Fruit fly (Drosophila melanogaster) whole organism, embryonic: ENCODE results near the gene orion.

Experiments used
- Abd-B ChIP-seq: fragments of 200-800 bp; sonication (Bioruptor generic); optimal IDR thresholded peaks from 2 replicates; lab custom pipeline; 2018; ENCODE audit warnings: missing biosample characterization, mild to moderate bottlenecking, missing genetic modification characterization, moderate library complexity
- Ada2b ChIP-seq: fragments of 200-800 bp; sonication (Bioruptor generic); IDR thresholded peaks from 2 replicates; pipeline ENCODE4 v1.3.6; 2022; ENCODE audit warnings: missing biosample characterization, missing genetic modification characterization
- B-H1 ChIP-seq: fragments of 200-800 bp; sonication (Bioruptor generic); IDR thresholded peaks from 3 replicates; pipeline ENCODE4 v1.3.6; 2022; ENCODE audit warnings: missing biosample characterization, missing genetic modification characterization
- CG14667 ChIP-seq: fragments of 200-800 bp; sonication (Bioruptor generic); IDR thresholded peaks from 2 replicates; pipeline ENCODE4 v1.3.6; 2022; ENCODE audit warnings: missing biosample characterization, missing genetic modification characterization
- CG1602 ChIP-seq: fragments of 200-800 bp; sonication (Bioruptor generic); optimal IDR thresholded peaks from 3 replicates; lab custom pipeline; 2016; ENCODE audit warnings: missing biosample characterization, missing genetic modification characterization
- CG17186 ChIP-seq: fragments of 200-800 bp; sonication (Bioruptor generic); optimal IDR thresholded peaks from 3 replicates; lab custom pipeline; 2017; ENCODE audit warnings: missing biosample characterization, missing genetic modification reagents, missing genetic modification characterization
- CG17359 ChIP-seq: fragments of 200-800 bp; sonication (Bioruptor generic); optimal IDR thresholded peaks from 3 replicates; lab custom pipeline; 2018; ENCODE audit warnings: missing biosample characterization, mild to moderate bottlenecking, missing genetic modification characterization, moderate library complexity
- CG17802 ChIP-seq: fragments of 200-800 bp; sonication (Bioruptor generic); optimal IDR thresholded peaks from 2 replicates; lab custom pipeline; 2018; ENCODE audit warnings: missing biosample characterization, mild to moderate bottlenecking, missing genetic modification characterization, moderate library complexity
- CG17829 ChIP-seq: fragments of 200-800 bp; optimal IDR thresholded peaks from 2 replicates; lab custom pipeline; 2019; ENCODE audit warnings: missing biosample characterization, mild to moderate bottlenecking, missing genetic modification characterization, moderate library complexity
- CG1832 ChIP-seq: fragments of 200-800 bp; sonication (Bioruptor generic); optimal IDR thresholded peaks from 2 replicates; lab custom pipeline; 2017; ENCODE audit warnings: missing biosample characterization, mild to moderate bottlenecking, missing genetic modification characterization, inconsistent platforms
- CG18619 ChIP-seq: fragments of 200-800 bp; sonication (Bioruptor generic); optimal IDR thresholded peaks from 3 replicates; lab custom pipeline; 2017; ENCODE audit warnings: missing biosample characterization, mild to moderate bottlenecking, missing genetic modification characterization
- CG31224 ChIP-seq: fragments of 200-800 bp; sonication (Bioruptor generic); IDR thresholded peaks from 2 replicates; pipeline ENCODE4 v1.3.6; 2022; ENCODE audit warnings: missing biosample characterization, missing genetic modification characterization
- CG42726 ChIP-seq: fragments of 200-800 bp; sonication (Bioruptor generic); IDR thresholded peaks from 2 replicates; pipeline ENCODE4 v1.3.6; 2022; ENCODE audit warnings: missing biosample characterization, missing genetic modification characterization; ENCODE audit not compliant: partially characterized antibody
- CG4707 ChIP-seq: fragments of 200-800 bp; sonication (Bioruptor generic); optimal IDR thresholded peaks from 2 replicates; lab custom pipeline; 2018; ENCODE audit warnings: missing biosample characterization, mild to moderate bottlenecking, missing genetic modification characterization, moderate library complexity
- CG7556 ChIP-seq: fragments of 200-800 bp; sonication (Bioruptor generic); optimal IDR thresholded peaks from 2 replicates; lab custom pipeline; 2017; ENCODE audit warnings: missing biosample characterization, mild to moderate bottlenecking, missing genetic modification characterization
- CG7839 ChIP-seq: fragments of 200-800 bp; sonication (Bioruptor generic); optimal IDR thresholded peaks from 3 replicates; lab custom pipeline; 2018; ENCODE audit warnings: missing biosample characterization, mild to moderate bottlenecking, missing genetic modification characterization, moderate library complexity
- CTCF ChIP-seq: fragments of 200-800 bp; sonication (Bioruptor generic); optimal IDR thresholded peaks from 2 replicates; lab custom pipeline; 2017; ENCODE audit warnings: missing biosample characterization, mild to moderate bottlenecking, missing genetic modification characterization, moderate library complexity
- CkIIα-i1 ChIP-seq: fragments of 200-800 bp; sonication (Bioruptor generic); IDR thresholded peaks from 2 replicates; pipeline ENCODE4 v1.3.6; 2022; ENCODE audit warnings: missing biosample characterization, missing genetic modification characterization
- Dbx ChIP-seq: fragments of 200-800 bp; sonication (Bioruptor generic); IDR thresholded peaks from 3 replicates; pipeline ENCODE4 v1.3.6; 2022; ENCODE audit warnings: missing biosample characterization, missing genetic modification characterization
- Dp ChIP-seq: fragments of 200-800 bp; sonication (Bioruptor generic); optimal IDR thresholded peaks from 2 replicates; lab custom pipeline; 2018; ENCODE audit warnings: missing biosample characterization, mild to moderate bottlenecking, missing genetic modification characterization, moderate library complexity
- Dref ChIP-seq: fragments of 200-800 bp; sonication (Bioruptor generic); IDR thresholded peaks from 2 replicates; pipeline ENCODE4 v1.3.6; 2022; ENCODE audit warnings: missing biosample characterization, missing genetic modification characterization
- E2f1 ChIP-seq: fragments of 200-800 bp; sonication (Bioruptor generic); IDR thresholded peaks from 2 replicates; pipeline ENCODE4 v1.3.6; 2022; ENCODE audit warnings: missing biosample characterization, missing genetic modification characterization
- Elba2 ChIP-seq: fragments of 200-800 bp; sonication (Bioruptor generic); optimal IDR thresholded peaks from 3 replicates; lab custom pipeline; 2016; ENCODE audit warnings: missing biosample characterization, missing genetic modification characterization
- HLHmδ ChIP-seq: fragments of 200-800 bp; sonication (Bioruptor generic); optimal IDR thresholded peaks from 2 replicates; lab custom pipeline; 2018; ENCODE audit warnings: missing biosample characterization, mild to moderate bottlenecking, missing genetic modification characterization, moderate library complexity
- Kr ChIP-seq: fragments of 200-800 bp; sonication (Bioruptor generic); optimal IDR thresholded peaks from 2 replicates; lab custom pipeline; 2017; ENCODE audit warnings: missing biosample characterization, mild to moderate bottlenecking, missing genetic modification characterization
- Lpt ChIP-seq: fragments of >200 bp; optimal IDR thresholded peaks from 2 replicates; lab custom pipeline; 2018; ENCODE audit warnings: missing biosample characterization, missing genetic modification characterization
- MBD-R2 ChIP-seq: fragments of 200-800 bp; sonication (Bioruptor generic); IDR thresholded peaks from 2 replicates; pipeline ENCODE4 v1.3.6; 2022; ENCODE audit warnings: missing biosample characterization, missing genetic modification characterization
- Pdp1 ChIP-seq, 2 experiments: fragments of 200-800 bp; sonication (Bioruptor generic); optimal IDR thresholded peaks; 3 replicates each; lab custom pipeline; 2016; ENCODE audit warnings: missing biosample characterization in 2 of 2, missing genetic modification characterization in 2 of 2, mild to moderate bottlenecking in 1 of 2, moderate library complexity in 1 of 2
- Ravus ChIP-seq: fragments of 200-800 bp; sonication (Bioruptor generic); IDR thresholded peaks from 2 replicates; pipeline ENCODE4 v1.3.6; 2022; ENCODE audit warnings: missing biosample characterization, missing genetic modification characterization
- Rfx ChIP-seq: fragments of 200-800 bp; sonication (Bioruptor generic); IDR thresholded peaks from 2 replicates; pipeline ENCODE4 v1.3.6; 2022; ENCODE audit warnings: missing biosample characterization, missing genetic modification characterization
- Rx ChIP-seq: fragments of 200-800 bp; sonication (Bioruptor generic); IDR thresholded peaks from 2 replicates; pipeline ENCODE4 v1.3.6; 2022; ENCODE audit warnings: missing biosample characterization, missing genetic modification characterization
- chm ChIP-seq: fragments of 200-800 bp; sonication (Bioruptor generic); IDR thresholded peaks from 2 replicates; pipeline ENCODE4 v1.3.6; 2022; ENCODE audit warnings: missing biosample characterization, missing genetic modification characterization
- chn ChIP-seq: fragments of 200-800 bp; sonication (Bioruptor generic); optimal IDR thresholded peaks from 2 replicates; lab custom pipeline; 2016; ENCODE audit warnings: missing biosample characterization, missing genetic modification characterization
- ci ChIP-seq: fragments of 200-800 bp; sonication (Bioruptor generic); IDR thresholded peaks from 3 replicates; pipeline ENCODE4 v1.3.6; 2022; ENCODE audit warnings: missing biosample characterization, missing genetic modification characterization
- corto ChIP-seq: fragments of 200-800 bp; sonication (Bioruptor generic); optimal IDR thresholded peaks from 2 replicates; lab custom pipeline; 2016; ENCODE audit warnings: missing biosample characterization, mild to moderate bottlenecking, missing genetic modification characterization, moderate library complexity
- danr ChIP-seq: fragments of 200-800 bp; sonication (Bioruptor generic); IDR thresholded peaks from 2 replicates; pipeline ENCODE4 v1.3.6; 2022; ENCODE audit warnings: missing biosample characterization, missing genetic modification characterization
- fu2 ChIP-seq: fragments of 200-800 bp; sonication (Bioruptor generic); optimal IDR thresholded peaks from 2 replicates; lab custom pipeline; 2016; ENCODE audit warnings: missing biosample characterization, missing genetic modification characterization
- gcm2 ChIP-seq: fragments of 200-800 bp; sonication (Bioruptor generic); optimal IDR thresholded peaks from 2 replicates; lab custom pipeline; 2016; ENCODE audit warnings: missing biosample characterization, missing genetic modification characterization
- kay ChIP-seq: fragments of 200-800 bp; sonication (Bioruptor generic); optimal IDR thresholded peaks from 2 replicates; lab custom pipeline; 2016; ENCODE audit warnings: missing biosample characterization, missing genetic modification characterization
- lbe ChIP-seq: fragments of 200-800 bp; sonication (Bioruptor generic); optimal IDR thresholded peaks from 2 replicates; lab custom pipeline; 2016; ENCODE audit warnings: missing biosample characterization, mild to moderate bottlenecking, missing genetic modification characterization
- luna ChIP-seq: fragments of 200-800 bp; sonication (Bioruptor generic); optimal IDR thresholded peaks from 2 replicates; lab custom pipeline; 2016; ENCODE audit warnings: missing biosample characterization, missing genetic modification characterization
- mirr ChIP-seq: fragments of 200-800 bp; sonication (Bioruptor generic); optimal IDR thresholded peaks from 3 replicates; lab custom pipeline; 2018; ENCODE audit warnings: missing biosample characterization, mild to moderate bottlenecking, missing genetic modification characterization
- nerfin-2 ChIP-seq: fragments of 200-800 bp; sonication (Bioruptor generic); IDR thresholded peaks from 2 replicates; pipeline ENCODE4 v1.3.6; 2022; ENCODE audit warnings: missing biosample characterization, missing genetic modification characterization; ENCODE audit not compliant: partially characterized antibody
- ranshi ChIP-seq: fragments of 200-800 bp; sonication (Bioruptor generic); IDR thresholded peaks from 2 replicates; pipeline ENCODE4 v1.3.6; 2022; ENCODE audit warnings: missing biosample characterization, missing genetic modification characterization
- shn ChIP-seq: fragments of 200-800 bp; sonication (Bioruptor generic); optimal IDR thresholded peaks from 3 replicates; lab custom pipeline; 2016; ENCODE audit warnings: missing biosample characterization, missing genetic modification characterization
- sna ChIP-seq: fragments of 200-800 bp; sonication (Bioruptor generic); IDR thresholded peaks from 2 replicates; pipeline ENCODE4 v1.3.6; 2022; ENCODE audit warnings: missing biosample characterization, missing genetic modification characterization; ENCODE audit not compliant: partially characterized antibody
- so ChIP-seq: fragments of 200-800 bp; sonication (Bioruptor generic); IDR thresholded peaks from 3 replicates; pipeline ENCODE4 v1.3.6; 2022; ENCODE audit warnings: missing biosample characterization, missing genetic modification characterization
- sug ChIP-seq: fragments of 200-800 bp; optimal IDR thresholded peaks from 2 replicates; lab custom pipeline; 2019; ENCODE audit warnings: missing biosample characterization, mild to moderate bottlenecking, missing genetic modification characterization, moderate library complexity
- tin ChIP-seq: fragments of 200-800 bp; sonication (Bioruptor generic); optimal IDR thresholded peaks from 3 replicates; lab custom pipeline; 2016; ENCODE audit warnings: missing biosample characterization, missing genetic modification characterization
- unc-4 ChIP-seq: fragments of 200-800 bp; sonication (Bioruptor generic); IDR thresholded peaks from 2 replicates; pipeline ENCODE4 v1.3.6; 2022; ENCODE audit warnings: missing biosample characterization, missing genetic modification characterization; ENCODE audit not compliant: partially characterized antibody
- wek ChIP-seq: fragments of 200-800 bp; sonication (Bioruptor generic); optimal IDR thresholded peaks from 3 replicates; lab custom pipeline; 2018; ENCODE audit warnings: missing biosample characterization, mild to moderate bottlenecking, missing genetic modification characterization, moderate library complexity

orion gene

DNA sequence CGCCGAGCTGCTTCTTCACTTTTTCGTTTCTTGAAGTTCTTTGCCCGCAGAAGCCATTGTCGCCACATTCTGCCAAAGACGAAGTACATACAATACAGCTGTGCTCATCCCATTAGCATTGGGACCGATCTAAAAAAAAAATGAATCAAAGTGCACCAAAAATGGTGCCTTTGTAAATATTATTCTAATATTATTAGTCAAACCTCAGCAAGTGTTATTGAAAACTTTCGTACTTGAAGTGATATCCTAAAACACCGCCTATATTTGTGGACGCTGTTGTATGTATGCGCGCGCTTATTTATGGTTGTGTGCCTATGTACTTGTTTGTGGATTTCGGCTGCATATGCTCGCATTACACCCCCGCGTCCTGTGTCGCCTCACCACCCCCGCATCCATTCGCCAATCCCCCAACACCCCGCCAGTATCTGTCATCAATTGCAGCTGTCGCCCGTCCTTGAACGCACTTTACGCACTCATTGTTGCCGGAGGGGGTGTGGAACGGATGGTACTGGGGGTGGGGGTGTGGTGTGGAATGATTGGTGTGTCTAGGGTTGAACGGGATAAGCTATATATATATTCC, 25.7 kb upstream of the orion start (continued):
- TF ChIP-seq fu2 (GFP tag; lab: Kevin White, UChicago) (peak; percentile 17), HLHmδ (GFP tag; lab: Kevin White, UChicago) (peak; percentile 22), CG42726 (GFP tag; lab: Robert Waterston, UW) (no peak), CG31224 (GFP tag; lab: Robert Waterston, UW) (peak; percentile 63), CG17802 (tag; lab: Kevin White, UChicago) (peak; percentile 71), CG1602 (GFP tag; lab: Kevin White, UChicago) (peak; percentile 82), Dref (no peak), danr (GFP tag; lab: Robert Waterston, UW) (peak; percentile 66), luna (no peak), B-H1 (GFP tag; lab: Robert Waterston, UW) (peak; percentile 85), lbe (GFP tag; lab: Kevin White, UChicago) (peak; percentile 77), tin (GFP tag; lab: Kevin White, UChicago) (peak; percentile 83), Ada2b (GFP tag; lab: Robert Waterston, UW) (peak; percentile 90), chm (GFP tag; lab: Robert Waterston, UW) (peak; percentile 90), unc-4 (GFP tag; lab: Robert Waterston, UW) (no peak), CG17186 (GFP tag; lab: Kevin White, UChicago) (peak; percentile 71), Lpt (GFP tag; lab: Kevin White, UChicago) (no peak), corto (GFP tag; lab: Kevin White, UChicago) (peak; percentile 51), Pdp1 (GFP tag; optimal IDR thresholded peaks at IDR 0.05; lab: Kevin White, UChicago) (peak; percentile 67 to 78), kay (GFP tag; lab: Kevin White, UChicago) (peak; percentile 66), mirr (GFP tag; lab: Kevin White, UChicago) (no peak), CG14667 (peak; percentile 76), CG17829 (tag; lab: Kevin White, UChicago) (peak; percentile 82), CG7839 (tag; lab: Kevin White, UChicago) (peak; percentile 92), E2f1 (GFP tag; lab: Robert Waterston, UW) (peak; percentile 86), nerfin-2 (GFP tag; lab: Robert Waterston, UW) (no peak), CTCF (GFP tag; lab: Kevin White, UChicago) (peak; percentile 52), Dp (no peak), shn (GFP tag; lab: Kevin White, UChicago) (peak; percentile 11), CG7556 (GFP tag; lab: Kevin White, UChicago) (peak; percentile 90), sna (no peak), Rx (GFP tag; lab: Robert Waterston, UW) (peak; percentile 84), CG1832 (GFP tag; lab: Kevin White, UChicago) (no peak), Rfx (GFP tag; lab: Robert Waterston, UW) (peak; percentile 84), Abd-B (peak; percentile 82), CG18619 (peak; percentile 82), gcm2 (peak; percentile 46), wek (peak; percentile 72), CG17359 (tag; lab: Kevin White, UChicago) (peak; percentile 91), Dbx (peak; percentile 74), ranshi (GFP tag; lab: Robert Waterston, UW) (peak; percentile 81), Elba2 (no peak), CG4707 (GFP tag; lab: Kevin White, UChicago) (peak; percentile 77), so (GFP tag; lab: Robert Waterston, UW) (peak; percentile 92), sug (tag; lab: Kevin White, UChicago) (peak; percentile 39), ci (GFP tag; lab: Robert Waterston, UW) (peak; percentile 95), CkIIα-i1 (GFP tag; lab: Robert Waterston, UW) (no peak), chn (GFP tag; lab: Kevin White, UChicago) (peak; percentile 72), MBD-R2 (GFP tag; lab: Robert Waterston, UW) (peak; percentile 62; the same call in 1 of the 2 replicates), Kr (GFP tag; lab: Kevin White, UChicago) (no peak), Ravus (GFP tag; lab: Robert Waterston, UW) (peak; percentile 38)
